Worm (Caenorhabditis elegans) whole organism, mixed stage, embryonic: ENCODE measurements around the gene puf-11.

Source experiments
- ceh-43 ChIP-seq: fragments of 200-800 bp; sonication (Bioruptor generic); optimal IDR thresholded peaks from 2 replicates; lab custom pipeline; 2018; ENCODE audit warnings: mild to moderate bottlenecking, missing genetic modification characterization, moderate library complexity, missing compliant biosample characterization
- ces-1 ChIP-seq: fragments of 150-350 bp; optimal IDR thresholded peaks from 2 replicates; lab custom pipeline; 2014; ENCODE audit warnings: missing biosample characterization, missing genetic modification reagents, missing genetic modification characterization
- elt-3 ChIP-seq: fragments of 150-350 bp; optimal IDR thresholded peaks from 2 replicates; lab custom pipeline; 2014; ENCODE audit warnings: missing biosample characterization, missing genetic modification characterization
- flh-1 ChIP-seq: fragments of 200-800 bp; sonication (Bioruptor generic); optimal IDR thresholded peaks from 2 replicates; lab custom pipeline; 2018; ENCODE audit warnings: mild to moderate bottlenecking, missing genetic modification characterization, moderate library complexity, missing compliant biosample characterization
- ham-2 ChIP-seq: fragments of 200-800 bp; sonication (Bioruptor generic); optimal IDR thresholded peaks from 2 replicates; lab custom pipeline; 2018; ENCODE audit warnings: mild to moderate bottlenecking, missing genetic modification characterization, missing compliant biosample characterization
- mab-5 ChIP-seq: fragments of 150-350 bp; optimal IDR thresholded peaks from 2 replicates; lab custom pipeline; 2014; ENCODE audit warnings: missing biosample characterization, missing genetic modification characterization
- nhr-12 ChIP-seq: fragments of 150-350 bp; optimal IDR thresholded peaks from 2 replicates; lab custom pipeline; 2014; ENCODE audit warnings: missing biosample characterization, missing genetic modification characterization
- pha-4 ChIP-seq: fragments of 150-350 bp; optimal IDR thresholded peaks from 2 replicates; lab custom pipeline; 2018; ENCODE audit warnings: missing biosample characterization, missing genetic modification reagents, missing genetic modification characterization
- sptf-1 ChIP-seq: sonication (generic microtip); optimal IDR thresholded peaks from 2 replicates; lab custom pipeline; 2017; ENCODE audit warnings: mild to moderate bottlenecking, missing genetic modification characterization, moderate library complexity, missing compliant biosample characterization
- unc-62 ChIP-seq: fragments of 150-350 bp; optimal IDR thresholded peaks from 2 replicates; lab custom pipeline; 2014; ENCODE audit warnings: missing biosample characterization, missing genetic modification reagents, missing genetic modification characterization
- zip-8 ChIP-seq: fragments of 150-350 bp; optimal IDR thresholded peaks from 2 replicates; lab custom pipeline; 2014; ENCODE audit warnings: missing biosample characterization, missing genetic modification characterization

DNA sequence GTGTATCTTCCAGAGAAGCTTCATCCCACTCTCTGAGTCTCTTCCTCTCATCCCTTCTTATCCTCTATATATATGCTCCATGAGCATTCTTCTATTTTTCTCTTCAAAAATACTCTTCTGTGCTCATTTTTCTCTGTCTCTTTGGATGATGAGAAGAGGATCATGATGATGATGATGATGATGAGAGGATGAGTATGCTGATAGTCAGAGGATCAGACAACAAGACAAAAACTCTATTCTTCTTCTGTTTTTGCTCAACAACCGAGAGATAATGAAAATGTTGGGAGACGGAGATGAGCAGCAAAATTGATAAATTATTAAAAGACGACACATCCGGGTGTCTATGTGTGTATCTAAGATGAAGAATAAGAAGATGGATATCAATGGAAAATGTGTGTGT, 28.1 kb upstream of the puf-11 start:
- no peak for TF ChIP-seq ham-2
- no peak for TF ChIP-seq pha-4
- no peak for TF ChIP-seq zip-8 (tag; lab: Kevin White, UChicago)
- TF ChIP-seq nhr-12: no peak
- TF ChIP-seq ceh-43 (GFP tag; lab: Kevin White, UChicago): no peak
- no peak for TF ChIP-seq sptf-1 (tag; lab: Kevin White, UChicago)
- TF ChIP-seq ces-1 (GFP tag; lab: Kevin White, UChicago): peak; percentile 29
- TF ChIP-seq unc-62 (GFP tag; lab: Kevin White, UChicago): peak; percentile 82
- no peak for TF ChIP-seq flh-1 (GFP tag; lab: Kevin White, UChicago)
- TF ChIP-seq elt-3 (tag; lab: Kevin White, UChicago): no peak
- TF ChIP-seq mab-5 (tag; lab: Kevin White, UChicago): no peak
